Fruit fly (Drosophila melanogaster) whole organism, embryonic: ENCODE data around the gene Or82a.

ENCODE experiments used
- Adf1 ChIP-seq: fragments of 200-800 bp; sonication (Bioruptor generic); IDR thresholded peaks from 2 replicates; pipeline ENCODE4 v1.3.6; 2022; ENCODE audit warnings: missing biosample characterization, missing genetic modification characterization
- Asciz ChIP-seq: fragments of 200-800 bp; sonication (Bioruptor generic); optimal IDR thresholded peaks from 2 replicates; lab custom pipeline; 2017; ENCODE audit warnings: missing biosample characterization, mild to moderate bottlenecking, missing genetic modification characterization, missing genetic modification reagents
- B-H2 ChIP-seq: fragments of 200-800 bp; sonication (Bioruptor generic); optimal IDR thresholded peaks from 2 replicates; lab custom pipeline; 2018; ENCODE audit warnings: missing biosample characterization, mild to moderate bottlenecking, missing genetic modification characterization
- CG10366 ChIP-seq: fragments of 200-800 bp; sonication (Bioruptor generic); IDR thresholded peaks from 2 replicates; pipeline ENCODE4 v1.3.6; 2022; ENCODE audit warnings: missing biosample characterization, missing genetic modification characterization
- CG10543 ChIP-seq: fragments of 200-800 bp; sonication (Bioruptor generic); optimal IDR thresholded peaks from 3 replicates; lab custom pipeline; 2017; ENCODE audit warnings: missing biosample characterization, mild to moderate bottlenecking, missing genetic modification characterization, moderate library complexity
- CG11456 ChIP-seq: fragments of 200-800 bp; sonication (Bioruptor generic); IDR thresholded peaks from 3 replicates; pipeline ENCODE4 v1.3.6; 2022; ENCODE audit warnings: missing biosample characterization, missing genetic modification characterization
- CG1233 ChIP-seq: fragments of 200-800 bp; sonication (Bioruptor generic); optimal IDR thresholded peaks from 4 replicates; lab custom pipeline; 2018; ENCODE audit warnings: missing biosample characterization, mild to moderate bottlenecking, missing genetic modification characterization
- CG14050 ChIP-seq: fragments of 200-800 bp; sonication (Bioruptor generic); IDR thresholded peaks from 3 replicates; pipeline ENCODE4 v1.3.6; 2022; ENCODE audit warnings: missing biosample characterization, missing genetic modification characterization
- CG14710 ChIP-seq: fragments of 200-800 bp; sonication (Bioruptor generic); optimal IDR thresholded peaks from 3 replicates; lab custom pipeline; 2019; ENCODE audit warnings: missing biosample characterization, mild to moderate bottlenecking, missing genetic modification characterization, moderate library complexity
- CG15514 ChIP-seq: fragments of 200-800 bp; sonication (Bioruptor generic); optimal IDR thresholded peaks from 3 replicates; lab custom pipeline; 2017; ENCODE audit warnings: missing biosample characterization, missing genetic modification characterization, mild to moderate bottlenecking, moderate library complexity, missing genetic modification reagents
- CG16815 ChIP-seq: fragments of 200-800 bp; sonication (Bioruptor generic); optimal IDR thresholded peaks from 3 replicates; lab custom pipeline; 2017; ENCODE audit warnings: missing biosample characterization, mild to moderate bottlenecking, missing genetic modification characterization
- CG17328 ChIP-seq: fragments of 200-800 bp; sonication (Bioruptor generic); IDR thresholded peaks from 2 replicates; pipeline ENCODE4 v1.3.6; 2022; ENCODE audit warnings: missing biosample characterization, missing genetic modification characterization
- CG17385 ChIP-seq: fragments of 200-800 bp; sonication (Bioruptor generic); optimal IDR thresholded peaks from 3 replicates; lab custom pipeline; 2018; ENCODE audit warnings: missing biosample characterization, mild to moderate bottlenecking, missing genetic modification characterization
- CG17568 ChIP-seq: fragments of 200-800 bp; sonication (Bioruptor generic); optimal IDR thresholded peaks from 2 replicates; lab custom pipeline; 2018; ENCODE audit warnings: missing biosample characterization, mild to moderate bottlenecking, missing genetic modification characterization, moderate library complexity
- CG1832 ChIP-seq: fragments of 200-800 bp; sonication (Bioruptor generic); optimal IDR thresholded peaks from 2 replicates; lab custom pipeline; 2017; ENCODE audit warnings: missing biosample characterization, mild to moderate bottlenecking, missing genetic modification characterization, inconsistent platforms
- CG3163 ChIP-seq: fragments of 200-800 bp; sonication (Bioruptor generic); optimal IDR thresholded peaks from 3 replicates; lab custom pipeline; 2016; ENCODE audit warnings: missing biosample characterization, missing genetic modification characterization
- CG3281 ChIP-seq: fragments of 200-800 bp; sonication (Bioruptor generic); optimal IDR thresholded peaks from 3 replicates; lab custom pipeline; 2017; ENCODE audit warnings: missing biosample characterization, mild to moderate bottlenecking, missing genetic modification characterization
- CG3838 ChIP-seq: fragments of 200-800 bp; sonication (Bioruptor generic); optimal IDR thresholded peaks from 3 replicates; lab custom pipeline; 2016; ENCODE audit warnings: missing biosample characterization, missing genetic modification characterization
- CG4282 ChIP-seq: fragments of 200-800 bp; sonication (Bioruptor generic); optimal IDR thresholded peaks from 2 replicates; lab custom pipeline; 2016; ENCODE audit warnings: missing biosample characterization, missing genetic modification characterization
- CG4404 ChIP-seq: fragments of 200-800 bp; sonication (Bioruptor generic); IDR thresholded peaks from 2 replicates; pipeline ENCODE4 v1.3.6; 2022; ENCODE audit warnings: missing biosample characterization, missing genetic modification characterization
- CG5245 ChIP-seq: fragments of 200-800 bp; sonication (Bioruptor generic); optimal IDR thresholded peaks from 3 replicates; lab custom pipeline; 2016; ENCODE audit warnings: missing biosample characterization, missing genetic modification characterization
- CG6254 ChIP-seq: fragments of 200-800 bp; sonication (Bioruptor generic); optimal IDR thresholded peaks from 3 replicates; lab custom pipeline; 2017; ENCODE audit warnings: mild to moderate bottlenecking, missing biosample characterization, missing genetic modification reagents, missing genetic modification characterization
- CG7987 ChIP-seq: fragments of 200-800 bp; sonication (Bioruptor generic); optimal IDR thresholded peaks from 2 replicates; lab custom pipeline; 2018; ENCODE audit warnings: missing biosample characterization, mild to moderate bottlenecking, missing genetic modification characterization, moderate library complexity
- CG9817 ChIP-seq: fragments of 200-800 bp; sonication (Bioruptor generic); optimal IDR thresholded peaks from 2 replicates; lab custom pipeline; 2018; ENCODE audit warnings: missing biosample characterization, mild to moderate bottlenecking, missing genetic modification characterization, moderate library complexity
- CTCF ChIP-seq: fragments of 200-800 bp; sonication (Bioruptor generic); optimal IDR thresholded peaks from 2 replicates; lab custom pipeline; 2017; ENCODE audit warnings: missing biosample characterization, mild to moderate bottlenecking, missing genetic modification characterization, moderate library complexity
- CoRest ChIP-seq: fragments of 200-800 bp; sonication (Bioruptor generic); optimal IDR thresholded peaks from 3 replicates; lab custom pipeline; 2018; ENCODE audit warnings: missing biosample characterization, mild to moderate bottlenecking, missing genetic modification characterization, moderate library complexity
- Drgx ChIP-seq: fragments of 200-800 bp; sonication (Bioruptor generic); IDR thresholded peaks from 2 replicates; pipeline ENCODE4 v1.3.6; 2022; ENCODE audit warnings: missing biosample characterization, missing genetic modification characterization
- Eip74EF ChIP-seq, 2 experiments: fragments of 200-800 bp in 1 of 2; fragments of >200 bp in 1 of 2; sonication (Bioruptor generic) in 1 of 2; optimal IDR thresholded peaks; 2 replicates each; lab custom pipeline; 2017 to 2019; ENCODE audit warnings: missing biosample characterization in 2 of 2, missing genetic modification characterization in 2 of 2, mild to moderate bottlenecking in 1 of 2, moderate library complexity in 1 of 2
- HLH3B ChIP-seq: fragments of 200-800 bp; sonication (Bioruptor generic); IDR thresholded peaks from 2 replicates; pipeline ENCODE4 v1.3.6; 2022; ENCODE audit warnings: missing biosample characterization, missing genetic modification characterization
- Hmx ChIP-seq: fragments of 200-800 bp; sonication (Bioruptor generic); optimal IDR thresholded peaks from 2 replicates; lab custom pipeline; 2016; ENCODE audit warnings: missing biosample characterization, missing genetic modification characterization
- Hr78 ChIP-seq, 2 experiments: fragments of 200-800 bp in 1 of 2; fragments of >200 bp in 1 of 2; sonication (Bioruptor generic) in 1 of 2; optimal IDR thresholded peaks; 2 replicates each; lab custom pipeline; 2017 to 2019; ENCODE audit warnings: missing biosample characterization in 2 of 2, missing genetic modification characterization in 2 of 2, mild to moderate bottlenecking in 1 of 2, moderate library complexity in 1 of 2
- Lim3 ChIP-seq: fragments of 200-800 bp; sonication (Bioruptor generic); IDR thresholded peaks from 2 replicates; pipeline ENCODE4 v1.3.6; 2022; ENCODE audit warnings: missing biosample characterization, missing genetic modification characterization
- Ravus ChIP-seq: fragments of 200-800 bp; sonication (Bioruptor generic); IDR thresholded peaks from 2 replicates; pipeline ENCODE4 v1.3.6; 2022; ENCODE audit warnings: missing biosample characterization, missing genetic modification characterization
- Rx ChIP-seq: fragments of 200-800 bp; sonication (Bioruptor generic); IDR thresholded peaks from 2 replicates; pipeline ENCODE4 v1.3.6; 2022; ENCODE audit warnings: missing biosample characterization, missing genetic modification characterization
- abd-A ChIP-seq: fragments of 200-800 bp; sonication (Bioruptor generic); optimal IDR thresholded peaks from 3 replicates; lab custom pipeline; 2019; ENCODE audit warnings: missing biosample characterization, mild to moderate bottlenecking, missing genetic modification characterization, moderate library complexity
- cato ChIP-seq: fragments of 200-800 bp; sonication (Bioruptor generic); optimal IDR thresholded peaks from 2 replicates; lab custom pipeline; 2016; ENCODE audit warnings: missing biosample characterization, missing genetic modification characterization, borderline replicate concordance
- corto ChIP-seq: fragments of 200-800 bp; sonication (Bioruptor generic); optimal IDR thresholded peaks from 2 replicates; lab custom pipeline; 2016; ENCODE audit warnings: missing biosample characterization, mild to moderate bottlenecking, missing genetic modification characterization, moderate library complexity
- da ChIP-seq: fragments of 200-800 bp; sonication (Bioruptor generic); optimal IDR thresholded peaks from 2 replicates; lab custom pipeline; 2016; ENCODE audit warnings: missing biosample characterization, missing genetic modification characterization
- ewg ChIP-seq: fragments of 200-800 bp; sonication (Bioruptor generic); optimal IDR thresholded peaks from 3 replicates; lab custom pipeline; 2017; ENCODE audit warnings: mild to moderate bottlenecking, missing biosample characterization, missing genetic modification reagents, missing genetic modification characterization
- fd96Cb ChIP-seq: fragments of 200-800 bp; sonication (Bioruptor generic); optimal IDR thresholded peaks from 2 replicates; lab custom pipeline; 2018; ENCODE audit warnings: missing biosample characterization, mild to moderate bottlenecking, missing genetic modification characterization, moderate library complexity
- gem ChIP-seq: fragments of 200-800 bp; sonication (Bioruptor generic); optimal IDR thresholded peaks from 2 replicates; lab custom pipeline; 2019; ENCODE audit warnings: missing biosample characterization, mild to moderate bottlenecking, missing genetic modification characterization, moderate library complexity
- ind ChIP-seq: fragments of 200-800 bp; sonication (Bioruptor generic); optimal IDR thresholded peaks from 3 replicates; lab custom pipeline; 2016; ENCODE audit warnings: missing biosample characterization, missing genetic modification characterization
- kay ChIP-seq: fragments of 200-800 bp; sonication (Bioruptor generic); optimal IDR thresholded peaks from 2 replicates; lab custom pipeline; 2016; ENCODE audit warnings: missing biosample characterization, missing genetic modification characterization
- lbe ChIP-seq: fragments of 200-800 bp; sonication (Bioruptor generic); optimal IDR thresholded peaks from 2 replicates; lab custom pipeline; 2016; ENCODE audit warnings: missing biosample characterization, mild to moderate bottlenecking, missing genetic modification characterization
- nerfin-2 ChIP-seq: fragments of 200-800 bp; sonication (Bioruptor generic); IDR thresholded peaks from 2 replicates; pipeline ENCODE4 v1.3.6; 2022; ENCODE audit warnings: missing biosample characterization, missing genetic modification characterization; ENCODE audit not compliant: partially characterized antibody
- sob ChIP-seq: fragments of 200-800 bp; sonication (Bioruptor generic); IDR thresholded peaks from 2 replicates; pipeline ENCODE4 v1.3.6; 2022; ENCODE audit warnings: missing biosample characterization, missing genetic modification characterization
- ttk ChIP-seq: fragments of 200-800 bp; sonication (Bioruptor generic); IDR thresholded peaks from 2 replicates; pipeline ENCODE4 v2.1.2; 2022; ENCODE audit warnings: missing biosample characterization, missing genetic modification characterization
- twi ChIP-seq: fragments of 200-800 bp; optimal IDR thresholded peaks from 2 replicates; lab custom pipeline; 2019; ENCODE audit warnings: missing biosample characterization, mild to moderate bottlenecking, missing genetic modification characterization, moderate library complexity
- wek ChIP-seq: fragments of 200-800 bp; sonication (Bioruptor generic); optimal IDR thresholded peaks from 3 replicates; lab custom pipeline; 2018; ENCODE audit warnings: missing biosample characterization, mild to moderate bottlenecking, missing genetic modification characterization, moderate library complexity
- wor ChIP-seq: fragments of 200-800 bp; sonication (Bioruptor generic); IDR thresholded peaks from 2 replicates; pipeline ENCODE4 v1.3.6; 2022; ENCODE audit warnings: missing biosample characterization, missing genetic modification characterization

Or82a gene

dm6 chr3R:4229137-4229764 lies 27.5 kb upstream of the Or82a start, which contains the start of gene DhpD (continued):
- TF ChIP-seq Asciz (GFP tag; lab: Kevin White, UChicago) = peak; percentile 59
- TF ChIP-seq Lim3 (GFP tag; lab: Robert Waterston, UW) = no peak
- peak; percentile 74 for TF ChIP-seq Rx
- peak; percentile 82 for TF ChIP-seq lbe
- TF ChIP-seq Ravus = no peak
- peak; percentile 75 for TF ChIP-seq CG9817 (tag; lab: Kevin White, UChicago)
- no peak for TF ChIP-seq CG17568 (GFP tag; lab: Kevin White, UChicago)
- peak; percentile 78 for TF ChIP-seq CoRest (tag; lab: Kevin White, UChicago)
- TF ChIP-seq B-H2 (GFP tag; lab: Kevin White, UChicago) = peak; percentile 81
- TF ChIP-seq CG1832 (GFP tag; lab: Kevin White, UChicago) = no peak
- no peak for TF ChIP-seq Hr78 (GFP tag; optimal IDR thresholded peaks at IDR 0.05; lab: Kevin White, UChicago)
- TF ChIP-seq sob = peak; percentile 76
- peak; percentile 76 for TF ChIP-seq HLH3B (GFP tag; lab: Robert Waterston, UW)
- TF ChIP-seq wek = no peak
- TF ChIP-seq CG6254 (GFP tag; lab: Kevin White, UChicago) = peak; percentile 53
- TF ChIP-seq CG3281 (GFP tag; lab: Kevin White, UChicago) = peak; percentile 82
- TF ChIP-seq CG3838 (GFP tag; lab: Kevin White, UChicago) = no peak
- TF ChIP-seq CG4282 (GFP tag; lab: Kevin White, UChicago) = no peak
- TF ChIP-seq CTCF (GFP tag; lab: Kevin White, UChicago) = peak; percentile 33
- TF ChIP-seq kay (GFP tag; lab: Kevin White, UChicago) = no peak
- TF ChIP-seq corto (GFP tag; lab: Kevin White, UChicago) = peak; percentile 57
- TF ChIP-seq cato (GFP tag; lab: Kevin White, UChicago) = no peak
- peak; percentile 71 for TF ChIP-seq Drgx (GFP tag; lab: Robert Waterston, UW)
- TF ChIP-seq Adf1 (GFP tag; lab: Robert Waterston, UW) = 0 out of 2 replicates have a peak, but pooled peaks have one; percentile 35
- TF ChIP-seq CG5245 (GFP tag; lab: Kevin White, UChicago) = peak; percentile 46
- peak; percentile 2 for TF ChIP-seq twi (tag; lab: Kevin White, UChicago)
- TF ChIP-seq CG14050 (GFP tag; lab: Robert Waterston, UW) = no peak
- peak; percentile 80 for TF ChIP-seq CG17328 (GFP tag; lab: Robert Waterston, UW)
- peak; percentile 68 for TF ChIP-seq ttk (GFP tag; lab: Robert Waterston, UW)
- peak; percentile 41 for TF ChIP-seq CG16815 (GFP tag; lab: Kevin White, UChicago)
- TF ChIP-seq ind (GFP tag; lab: Kevin White, UChicago) = peak; percentile 67
- TF ChIP-seq CG7987 (GFP tag; lab: Kevin White, UChicago) = peak; percentile 66
- TF ChIP-seq CG1233 (GFP tag; lab: Kevin White, UChicago) = peak; percentile 72
- no peak for TF ChIP-seq da (GFP tag; lab: Kevin White, UChicago)
- TF ChIP-seq ewg = peak; percentile 27
- TF ChIP-seq CG11456 (GFP tag; lab: Robert Waterston, UW) = peak; percentile 82
- no peak for TF ChIP-seq abd-A (tag; lab: Kevin White, UChicago)
- peak; percentile 67 for TF ChIP-seq CG15514 (GFP tag; lab: Kevin White, UChicago)
- peak; percentile 71 for TF ChIP-seq CG17385 (GFP tag; lab: Kevin White, UChicago)
- TF ChIP-seq Hmx (GFP tag; lab: Kevin White, UChicago) = peak; percentile 50
- peak; percentile 66 for TF ChIP-seq CG14710 (tag; lab: Kevin White, UChicago)
- no peak for TF ChIP-seq gem (tag; lab: Kevin White, UChicago)
- peak; percentile 53; the same call in 1 of the 2 replicates for TF ChIP-seq CG4404
- peak; percentile 66 for TF ChIP-seq CG10366 (GFP tag; lab: Robert Waterston, UW)
- peak; percentile 63 for TF ChIP-seq fd96Cb (tag; lab: Kevin White, UChicago)
- peak in 1 of 2 experiments; percentile 56 for TF ChIP-seq Eip74EF (GFP tag; optimal IDR thresholded peaks at IDR 0.05; lab: Kevin White, UChicago)
- no peak for TF ChIP-seq wor (GFP tag; lab: Robert Waterston, UW)
- peak; percentile 88 for TF ChIP-seq nerfin-2 (GFP tag; lab: Robert Waterston, UW)
- peak; percentile 40 for TF ChIP-seq CG3163 (GFP tag; lab: Kevin White, UChicago)
- TF ChIP-seq CG10543 (GFP tag; lab: Kevin White, UChicago) = peak; percentile 53
